Fruit fly (Drosophila melanogaster) whole organism, wandering third instar larva: ENCODE measurements around the gene NP15.6.

ENCODE experiments used
- Abd-B ChIP-seq: fragments of >200 bp; optimal IDR thresholded peaks from 2 replicates; lab custom pipeline; 2017; ENCODE audit warnings: missing biosample characterization, missing genetic modification characterization
- Hnf4 ChIP-seq: fragments of 200-800 bp; sonication (Bioruptor generic); optimal IDR thresholded peaks from 2 replicates; lab custom pipeline; 2016; ENCODE audit warnings: missing biosample characterization, mild to moderate bottlenecking, missing genetic modification characterization
- pan ChIP-seq: fragments of >200 bp; optimal IDR thresholded peaks from 2 replicates; lab custom pipeline; 2017
- rgr ChIP-seq: fragments of 200-800 bp; sonication (Bioruptor generic); optimal IDR thresholded peaks from 3 replicates; lab custom pipeline; 2016; ENCODE audit warnings: missing biosample characterization, mild to moderate bottlenecking, missing genetic modification characterization
- sv ChIP-seq: fragments of 200-800 bp; sonication (Bioruptor generic); optimal IDR thresholded peaks from 3 replicates; lab custom pipeline; 2016; ENCODE audit warnings: missing biosample characterization, missing genetic modification characterization

dm6 chr3R:19062549-19062948, 35.4 kb downstream of the NP15.6 start:
- TF ChIP-seq Abd-B (GFP tag; lab: Kevin White, UChicago) (no peak), sv (GFP tag; lab: Kevin White, UChicago) (no peak), pan (lab: Kevin White, UChicago) (no peak), Hnf4 (GFP tag; lab: Kevin White, UChicago) (no peak), rgr (no peak)
